Worm (Caenorhabditis elegans) whole organism, L2 larva: Measurements from ENCODE around the gene srh-166.

Experiments
- R02D3.7 ChIP-seq: fragments of 150-350 bp; optimal IDR thresholded peaks from 2 replicates; lab custom pipeline; 2014; ENCODE audit warnings: missing biosample characterization, missing genetic modification characterization
- Y55F3AM.14 ChIP-seq: fragments of 200-800 bp; sonication (Bioruptor generic); optimal IDR thresholded peaks from 2 replicates; lab custom pipeline; 2018; ENCODE audit warnings: mild to moderate bottlenecking, missing genetic modification characterization, missing compliant biosample characterization
- ZK546.5 ChIP-seq: sonication (generic microtip); optimal IDR thresholded peaks from 2 replicates; lab custom pipeline; 2017; ENCODE audit warnings: missing biosample characterization, missing genetic modification characterization
- aly-2 ChIP-seq: fragments of 150-350 bp; optimal IDR thresholded peaks from 2 replicates; lab custom pipeline; 2014; ENCODE audit warnings: missing biosample characterization, missing genetic modification characterization
- ceh-82 ChIP-seq: fragments of 150-350 bp; optimal IDR thresholded peaks from 2 replicates; lab custom pipeline; 2014; ENCODE audit warnings: missing biosample characterization, missing genetic modification characterization
- crh-2 ChIP-seq: sonication (generic microtip); optimal IDR thresholded peaks from 2 replicates; lab custom pipeline; 2017; ENCODE audit warnings: missing biosample characterization, missing genetic modification characterization
- dmd-4 ChIP-seq: sonication (generic microtip); optimal IDR thresholded peaks from 2 replicates; lab custom pipeline; 2017; ENCODE audit warnings: missing biosample characterization, missing genetic modification characterization
- egl-27 ChIP-seq: sonication (generic microtip); optimal IDR thresholded peaks from 3 replicates; lab custom pipeline; 2017; ENCODE audit warnings: missing biosample characterization, missing genetic modification reagents, missing genetic modification characterization
- elt-1 ChIP-seq: fragments of 150-350 bp; optimal IDR thresholded peaks from 2 replicates; lab custom pipeline; 2014; ENCODE audit warnings: missing biosample characterization, missing genetic modification characterization
- elt-3 ChIP-seq: sonication (generic microtip); optimal IDR thresholded peaks from 2 replicates; lab custom pipeline; 2017; ENCODE audit warnings: missing biosample characterization, missing genetic modification characterization
- fos-1 ChIP-seq: fragments of 150-350 bp; optimal IDR thresholded peaks from 2 replicates; lab custom pipeline; 2014; ENCODE audit warnings: missing biosample characterization, missing genetic modification characterization
- gmeb-1 ChIP-seq: fragments of 150-350 bp; optimal IDR thresholded peaks from 2 replicates; lab custom pipeline; 2014; ENCODE audit warnings: missing biosample characterization, missing genetic modification characterization
- lin-11 ChIP-seq: fragments of 150-350 bp; sonication (generic microtip); optimal IDR thresholded peaks from 2 replicates; lab custom pipeline; 2014; ENCODE audit warnings: missing biosample characterization, missing genetic modification characterization, inconsistent platforms, mixed read lengths
- lin-13 ChIP-seq: fragments of 150-350 bp; optimal IDR thresholded peaks from 2 replicates; lab custom pipeline; 2014; ENCODE audit warnings: missing biosample characterization, missing genetic modification reagents, missing genetic modification characterization
- lin-39 ChIP-seq: fragments of 150-350 bp; optimal IDR thresholded peaks from 2 replicates; lab custom pipeline; 2014; ENCODE audit warnings: missing biosample characterization, missing genetic modification reagents, missing genetic modification characterization
- lsy-2 ChIP-seq, 2 experiments: fragments of 150-350 bp in 1 of 2; sonication (generic microtip) in 1 of 2; optimal IDR thresholded peaks; 2 replicates each; lab custom pipeline; 2014 to 2017; ENCODE audit warnings: missing biosample characterization in 2 of 2, missing genetic modification characterization in 2 of 2
- mbf-1 ChIP-seq: sonication (generic microtip); optimal IDR thresholded peaks from 2 replicates; lab custom pipeline; 2017; ENCODE audit warnings: missing biosample characterization, missing genetic modification characterization
- mdl-1 ChIP-seq, 2 experiments: fragments of 150-350 bp in 1 of 2; sonication (generic microtip) in 1 of 2; optimal IDR thresholded peaks; 2 replicates each; lab custom pipeline; 2017; ENCODE audit warnings: missing biosample characterization in 2 of 2, missing genetic modification characterization in 2 of 2
- nhr-23 ChIP-seq: fragments of 150-350 bp; optimal IDR thresholded peaks from 2 replicates; lab custom pipeline; 2014; ENCODE audit warnings: missing biosample characterization, missing genetic modification reagents, missing genetic modification characterization
- nhr-237 ChIP-seq: fragments of 150-350 bp; optimal IDR thresholded peaks from 2 replicates; lab custom pipeline; 2014; ENCODE audit warnings: missing biosample characterization, missing genetic modification characterization
- nhr-6 ChIP-seq: fragments of 150-350 bp; optimal IDR thresholded peaks from 2 replicates; lab custom pipeline; 2014; ENCODE audit warnings: missing biosample characterization, missing genetic modification characterization
- peb-1 ChIP-seq: fragments of 150-350 bp; optimal IDR thresholded peaks from 2 replicates; lab custom pipeline; 2014; ENCODE audit warnings: missing biosample characterization, missing genetic modification characterization
- sem-4 ChIP-seq: fragments of 150-350 bp; optimal IDR thresholded peaks from 2 replicates; lab custom pipeline; 2014; ENCODE audit warnings: missing biosample characterization, missing genetic modification reagents, missing genetic modification characterization
- skn-1 ChIP-seq: sonication (generic microtip); optimal IDR thresholded peaks from 2 replicates; lab custom pipeline; 2017; ENCODE audit warnings: missing biosample characterization, missing genetic modification characterization
- sma-9 ChIP-seq, 2 experiments: fragments of 150-350 bp in 1 of 2; sonication (generic microtip) in 1 of 2; optimal IDR thresholded peaks; 2 replicates each; lab custom pipeline; 2014 to 2016; ENCODE audit warnings: missing genetic modification characterization in 2 of 2, mild to moderate bottlenecking in 1 of 2, missing biosample characterization in 1 of 2, missing compliant biosample characterization in 1 of 2, missing genetic modification reagents in 1 of 2, moderate library complexity in 1 of 2
- snpc-4 ChIP-seq: fragments of 150-350 bp; optimal IDR thresholded peaks from 2 replicates; lab custom pipeline; 2014; ENCODE audit warnings: missing biosample characterization, missing genetic modification characterization
- unc-39 ChIP-seq: fragments of 150-350 bp; optimal IDR thresholded peaks from 2 replicates; lab custom pipeline; 2014; ENCODE audit warnings: missing biosample characterization, missing genetic modification characterization
- ztf-11 ChIP-seq: sonication (generic microtip); optimal IDR thresholded peaks from 2 replicates; lab custom pipeline; 2017; ENCODE audit warnings: missing biosample characterization, missing genetic modification characterization
- ztf-4 ChIP-seq: fragments of 150-350 bp; optimal IDR thresholded peaks from 2 replicates; lab custom pipeline; 2014; ENCODE audit warnings: missing biosample characterization, missing genetic modification characterization

The srh-166 gene

DNA sequence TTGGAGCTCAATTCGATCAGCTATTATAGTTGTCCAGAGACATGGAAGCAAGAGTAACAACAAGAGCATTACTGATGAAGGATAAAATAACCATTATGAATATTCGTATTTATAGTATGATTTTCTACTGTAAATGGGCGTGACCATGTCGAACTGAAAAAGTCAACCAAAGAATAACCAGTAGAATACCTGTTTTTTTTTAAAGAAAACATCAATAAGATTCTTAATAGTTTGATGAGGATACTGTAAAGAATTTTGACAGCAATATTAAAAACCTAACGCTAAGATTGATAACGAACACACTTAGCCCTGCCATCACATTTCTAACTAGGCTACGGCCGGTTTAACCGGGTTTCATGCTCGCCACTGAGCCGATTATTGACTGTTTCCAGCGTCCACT, 27.3 kb upstream of the srh-166 start, which contains the start of gene vmo-1:
Gene vmo-1 (minus strand): TSS at position 101 of the 400 bp plus-strand sequence.
- TF ChIP-seq nhr-6 (no peak), ztf-11 (tag; lab: Kevin White, UChicago) (no peak), ZK546.5 (tag; lab: Kevin White, UChicago) (no peak)
- TF ChIP-seq, all 48 proteins: peak for 0

- TF ChIP-seq nhr-237 (tag; lab: Kevin White, UChicago) (no peak), lsy-2 (tag; optimal IDR thresholded peaks at IDR 0.05; lab: Kevin White, UChicago) (no peak), R02D3.7 (tag; lab: Kevin White, UChicago) (no peak)
These were observed 25.4 kb upstream of the srh-166 start, which contains the start of gene Y38H6C.20 for ce11 chrV:20551096-20551495. Gene Y38H6C.20 (minus strand): TSS chrV:20551196.

DNA sequence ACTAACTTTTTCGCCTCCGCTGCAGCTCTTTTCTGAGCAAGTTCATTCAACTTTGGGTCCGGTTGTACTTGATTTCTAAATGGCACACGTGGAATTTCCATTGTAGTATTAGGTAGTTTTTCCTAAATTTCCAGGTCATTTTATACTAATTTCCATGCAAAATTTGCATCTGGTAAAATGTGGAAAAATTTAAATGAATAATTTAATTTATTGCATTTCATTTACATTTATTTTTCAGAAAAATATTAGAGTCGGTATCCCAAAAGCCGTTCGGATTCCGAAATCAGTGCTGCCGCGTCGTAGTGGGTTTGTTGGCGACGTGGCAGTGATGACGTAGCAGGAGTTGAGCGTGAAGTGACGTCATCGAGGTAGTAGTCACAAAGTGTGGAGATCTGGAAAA, 21.4 kb upstream of the srh-166 start, which contains the start of gene Y38H6C.18:
Gene Y38H6C.18 (minus strand): TSS at position 101 of the 400 bp plus-strand sequence.
- TF ChIP-seq lin-13 (GFP tag; lab: Kevin White, UChicago) (no peak), lin-39 (tag; lab: Kevin White, UChicago) (no peak)

DNA sequence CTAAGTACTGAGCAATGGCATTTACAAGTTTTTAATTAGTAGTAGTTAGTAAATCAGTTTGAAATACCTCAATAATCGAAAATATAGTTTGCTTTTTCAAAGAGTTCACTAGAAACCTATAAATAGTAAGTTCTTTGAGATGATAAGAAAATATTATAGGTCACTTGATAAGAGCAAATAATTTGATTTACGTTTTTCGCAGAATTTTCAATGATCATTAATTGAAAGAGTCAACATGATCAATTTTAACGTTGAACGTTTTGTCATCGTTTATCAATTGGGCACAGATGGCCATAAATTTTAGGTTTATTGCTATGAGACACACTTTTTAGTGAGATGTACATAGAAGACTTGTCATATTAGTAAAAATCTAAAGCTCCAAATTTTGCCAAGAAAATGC, 20.1 kb upstream of the srh-166 start:
- TF ChIP-seq mbf-1 = no peak
- no peak for TF ChIP-seq ztf-11 (tag; lab: Kevin White, UChicago)
- TF ChIP-seq nhr-23 (tag; lab: Kevin White, UChicago) = no peak
- no peak for TF ChIP-seq snpc-4 (tag; lab: Kevin White, UChicago)
- peak; percentile 10 for TF ChIP-seq fos-1

DNA sequence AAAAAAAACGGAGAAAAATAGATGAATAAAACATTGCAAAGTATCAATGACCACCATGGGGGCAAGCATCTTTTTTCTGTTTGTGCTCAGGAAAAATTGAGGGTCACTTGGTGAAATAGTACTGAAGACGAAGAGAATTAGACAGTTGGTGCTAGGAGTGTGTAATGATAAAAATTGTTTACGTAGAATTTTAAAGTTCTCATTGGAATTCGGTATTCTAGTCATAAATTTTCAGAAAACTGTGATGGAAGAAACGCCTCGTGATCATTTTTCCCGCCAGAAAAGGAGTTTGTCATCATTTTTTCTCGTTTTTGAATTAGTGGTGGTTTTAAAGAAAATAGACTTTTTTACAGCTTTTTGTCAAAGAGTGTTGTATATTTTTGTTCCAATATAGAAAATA, 18.9 kb upstream of the srh-166 start:
- TF ChIP-seq skn-1 = peak; percentile 79
- no peak for TF ChIP-seq ceh-82
- TF ChIP-seq gmeb-1 (tag; lab: Kevin White, UChicago) = peak; percentile 19

- TF ChIP-seq skn-1 = no peak
- TF ChIP-seq aly-2 (tag; lab: Kevin White, UChicago) = no peak
- no peak for TF ChIP-seq lin-39 (tag; lab: Kevin White, UChicago)
- no peak for TF ChIP-seq peb-1 (tag; lab: Kevin White, UChicago)
- TF ChIP-seq ceh-82 = no peak
- TF ChIP-seq sem-4 (tag; lab: Kevin White, UChicago) = no peak
- TF ChIP-seq nhr-237 (tag; lab: Kevin White, UChicago) = no peak
- no peak for TF ChIP-seq mdl-1 (tag; optimal IDR thresholded peaks at IDR 0.05; lab: Kevin White, UChicago)
- TF ChIP-seq Y55F3AM.14 (GFP tag; lab: Kevin White, UChicago) = no peak
- TF ChIP-seq lin-13 (GFP tag; lab: Kevin White, UChicago) = no peak
- TF ChIP-seq elt-1 (tag; lab: Kevin White, UChicago) = no peak
- TF ChIP-seq elt-3 (tag; lab: Kevin White, UChicago) = no peak
- TF ChIP-seq egl-27 (tag; lab: Kevin White, UChicago) = no peak
These were observed 18.4 kb upstream of the srh-166 start, which contains the start of gene slc-36.3 for ce11 chrV:20544092-20544491. Gene slc-36.3 (minus strand): TSS chrV:20544192.

ce11 chrV:20539055-20539454, 13.4 kb upstream of the srh-166 start, which contains the start of gene Y38H6C.16:
Gene Y38H6C.16 (minus strand): TSS chrV:20539347.
- TF ChIP-seq nhr-6 = no peak
- no peak for TF ChIP-seq crh-2 (tag; lab: Kevin White, UChicago)
- TF ChIP-seq unc-39 = no peak
- TF ChIP-seq R02D3.7 (tag; lab: Kevin White, UChicago) = no peak
- no peak for TF ChIP-seq skn-1
- no peak for TF ChIP-seq lin-11 (tag; lab: Kevin White, UChicago)
- TF ChIP-seq Y55F3AM.14 (GFP tag; lab: Kevin White, UChicago) = no peak
- no peak for TF ChIP-seq ztf-4 (tag; lab: Kevin White, UChicago)
- TF ChIP-seq sma-9 (GFP tag; optimal IDR thresholded peaks at IDR 0.05; lab: Kevin White, UChicago) = no peak
- TF ChIP-seq sma-9 (tag; optimal IDR thresholded peaks at IDR 0.05; lab: Kevin White, UChicago) = no peak
- no peak for TF ChIP-seq dmd-4 (tag; lab: Kevin White, UChicago)
